Fruit fly (Drosophila melanogaster) whole organism, wandering third instar larva: ENCODE data around the gene Lsp1beta.

Source experiments
- CG32264 ChIP-seq: fragments of 200-800 bp; sonication (Bioruptor generic); optimal IDR thresholded peaks from 2 replicates; lab custom pipeline; 2016; ENCODE audit warnings: missing biosample characterization, missing genetic modification characterization
- Mio ChIP-seq: sonication (Bioruptor generic); optimal IDR thresholded peaks from 2 replicates; lab custom pipeline; 2016; ENCODE audit warnings: missing biosample characterization, missing genetic modification characterization
- Rel ChIP-seq, 2 experiments: fragments of 200-800 bp; sonication (Bioruptor generic) in 1 of 2; optimal IDR thresholded peaks; 2 replicates in 1 of 2; 3 replicates in 1 of 2; lab custom pipeline; 2016 to 2019; ENCODE audit warnings: mild to moderate bottlenecking in 2 of 2, missing biosample characterization in 2 of 2, missing genetic modification characterization in 2 of 2, moderate library complexity in 1 of 2
- Vsx2 ChIP-seq: fragments of 200-300, 225-300 bp; sonication (Bioruptor generic); optimal IDR thresholded peaks from 2 replicates; lab custom pipeline; 2018; ENCODE audit warnings: missing biosample characterization, missing genetic modification characterization; ENCODE audit not compliant: partially characterized antibody
- h ChIP-seq: fragments of 200-800 bp; sonication (Bioruptor generic); optimal IDR thresholded peaks from 3 replicates; lab custom pipeline; 2016; ENCODE audit warnings: missing biosample characterization, mild to moderate bottlenecking, missing genetic modification characterization
- lola ChIP-seq: fragments of >200 bp; optimal IDR thresholded peaks from 2 replicates; lab custom pipeline; 2017; ENCODE audit warnings: missing biosample characterization, missing genetic modification characterization
- pan ChIP-seq: fragments of >200 bp; optimal IDR thresholded peaks from 2 replicates; lab custom pipeline; 2017
- psq ChIP-seq: fragments of 200-800 bp; sonication (Bioruptor generic); optimal IDR thresholded peaks from 3 replicates; lab custom pipeline; 2017; ENCODE audit warnings: missing biosample characterization, mild to moderate bottlenecking, missing genetic modification characterization, moderate library complexity
- tai ChIP-seq: sonication (Bioruptor generic); optimal IDR thresholded peaks from 2 replicates; lab custom pipeline; 2016; ENCODE audit warnings: missing biosample characterization, missing genetic modification characterization
- usp ChIP-seq: fragments of >200 bp; optimal IDR thresholded peaks from 2 replicates; lab custom pipeline; 2017; ENCODE audit warnings: missing biosample characterization, missing genetic modification characterization

DNA sequence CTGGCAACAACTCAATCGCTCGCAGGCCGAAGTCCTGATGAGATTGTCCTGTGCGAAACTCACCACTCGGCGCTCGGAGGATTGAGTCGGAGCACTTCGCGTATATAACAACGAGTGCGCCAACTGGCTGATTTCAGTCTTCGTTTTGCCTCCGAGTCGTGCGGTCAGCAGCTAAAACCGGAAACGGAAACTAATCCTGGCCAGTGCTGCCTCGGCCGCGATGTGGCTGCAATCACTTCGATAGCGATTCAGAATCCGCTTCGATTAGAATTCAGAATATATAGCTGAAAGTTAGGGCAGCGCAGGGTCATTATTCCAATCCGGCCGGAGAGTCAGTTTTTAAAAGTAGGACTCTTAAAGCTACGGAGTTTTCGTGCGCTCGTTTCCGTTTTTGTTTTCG, 24.4 kb downstream of the Lsp1beta start, which contains the start of gene Tmtc2:
- TF ChIP-seq psq (GFP tag; lab: Kevin White, UChicago) (no peak), usp (GFP tag; lab: Kevin White, UChicago) (no peak), lola (GFP tag; lab: Kevin White, UChicago) (no peak), tai (GFP tag; lab: Kevin White, UChicago) (no peak), CG32264 (GFP tag; lab: Kevin White, UChicago) (no peak), Vsx2 (GFP tag; lab: Kevin White, UChicago) (no peak), pan (lab: Kevin White, UChicago) (no peak), h (GFP tag; lab: Kevin White, UChicago) (no peak), Rel (GFP tag; optimal IDR thresholded peaks at IDR 0.05; lab: Kevin White, UChicago) (no peak), Rel (tag; optimal IDR thresholded peaks at IDR 0.05; lab: Kevin White, UChicago) (no peak), Mio (GFP tag; lab: Kevin White, UChicago) (no peak)
